Worm (Caenorhabditis elegans) whole organism, L4 larva: ENCODE measurements around the gene F54C8.1.
A peak's percentile ranks its signal among the peaks of the same experiment; 100 is the strongest.

Experiments
- D1046.2 ChIP-seq: fragments of 200-800 bp; sonication (Bioruptor generic); IDR thresholded peaks from 2 replicates; pipeline ENCODE4 v1.3.6; 2022; ENCODE audit warnings: missing genetic modification characterization, missing compliant biosample characterization
- F10B5.3 ChIP-seq: sonication (generic microtip); optimal IDR thresholded peaks from 2 replicates; lab custom pipeline; 2016; ENCODE audit warnings: mild to moderate bottlenecking, missing genetic modification characterization, missing compliant biosample characterization
- F37D6.2 ChIP-seq: sonication (generic microtip); optimal IDR thresholded peaks from 2 replicates; lab custom pipeline; 2016; ENCODE audit warnings: mild to moderate bottlenecking, missing genetic modification characterization, missing compliant biosample characterization
- T20F7.1 ChIP-seq: fragments of 200-800 bp; sonication (Bioruptor generic); optimal IDR thresholded peaks from 2 replicates; lab custom pipeline; 2018; ENCODE audit warnings: mild to moderate bottlenecking, missing genetic modification characterization, missing compliant biosample characterization
- T26A8.4 ChIP-seq: fragments of 200-800 bp; sonication (Bioruptor generic); IDR thresholded peaks from 2 replicates; pipeline ENCODE4 v1.3.6; 2022; ENCODE audit warnings: missing genetic modification characterization, missing compliant biosample characterization
- Y75B8A.6 ChIP-seq: fragments of 200-800 bp; sonication (Bioruptor generic); IDR thresholded peaks from 2 replicates; pipeline ENCODE4 v1.3.6; 2022; ENCODE audit warnings: missing genetic modification reagents, missing genetic modification characterization, missing compliant biosample characterization
- ama-1 ChIP-seq: fragments of 150-350 bp; optimal IDR thresholded peaks from 2 replicates; lab custom pipeline; 2014; ENCODE audit warnings: inconsistent platforms, mixed read lengths
- ceh-32 ChIP-seq: sonication (generic microtip); optimal IDR thresholded peaks from 2 replicates; lab custom pipeline; 2016; ENCODE audit warnings: mild to moderate bottlenecking, missing genetic modification characterization, missing compliant biosample characterization; ENCODE audit not compliant: poor library complexity
- dmd-6 ChIP-seq: fragments of 200-800 bp; sonication (Bioruptor generic); IDR thresholded peaks from 2 replicates; pipeline ENCODE4 v1.3.6; 2022; ENCODE audit warnings: missing genetic modification reagents, missing genetic modification characterization, missing compliant biosample characterization
- dmd-9 ChIP-seq: fragments of 200-800 bp; sonication (Bioruptor generic); IDR thresholded peaks from 2 replicates; pipeline ENCODE4 v1.3.6; 2022; ENCODE audit warnings: missing genetic modification reagents, missing genetic modification characterization, missing compliant biosample characterization
- dpl-1 ChIP-seq: fragments of 150-350 bp; optimal IDR thresholded peaks from 2 replicates; lab custom pipeline; 2014; ENCODE audit warnings: missing biosample characterization, missing genetic modification reagents, missing genetic modification characterization
- duxl-1 ChIP-seq: sonication (generic microtip); optimal IDR thresholded peaks from 2 replicates; lab custom pipeline; 2016; ENCODE audit warnings: mild to moderate bottlenecking, missing genetic modification characterization, moderate library complexity, missing compliant biosample characterization; ENCODE audit not compliant: poor library complexity
- egl-27 ChIP-seq: sonication (generic microtip); optimal IDR thresholded peaks from 3 replicates; lab custom pipeline; 2017; ENCODE audit warnings: missing biosample characterization, missing genetic modification reagents, missing genetic modification characterization
- fkh-10 ChIP-seq: fragments of 150-350 bp; optimal IDR thresholded peaks from 2 replicates; lab custom pipeline; 2014; ENCODE audit warnings: missing biosample characterization, missing genetic modification reagents, missing genetic modification characterization
- hlh-30 ChIP-seq: sonication (generic microtip); optimal IDR thresholded peaks from 2 replicates; lab custom pipeline; 2017; ENCODE audit warnings: antibody characterized with exemption, mild to moderate bottlenecking, missing genetic modification characterization, missing compliant biosample characterization; ENCODE audit not compliant: insufficient read depth
- hmg-1.1 ChIP-seq: fragments of 200-800 bp; sonication (Bioruptor generic); IDR thresholded peaks from 2 replicates; pipeline ENCODE4 v1.3.6; 2022; ENCODE audit warnings: missing genetic modification reagents, missing genetic modification characterization, missing compliant biosample characterization
- jun-1 ChIP-seq: fragments of 150-350 bp; optimal IDR thresholded peaks from 2 replicates; lab custom pipeline; 2014; ENCODE audit warnings: missing biosample characterization, missing genetic modification reagents, missing genetic modification characterization
- lin-13 ChIP-seq: fragments of 150-350 bp; optimal IDR thresholded peaks from 2 replicates; lab custom pipeline; 2014; ENCODE audit warnings: missing biosample characterization, missing genetic modification reagents, missing genetic modification characterization
- lin-29 ChIP-seq: fragments of 200-800 bp; sonication (Bioruptor generic); IDR thresholded peaks from 2 replicates; pipeline ENCODE4 v1.3.6; 2022; ENCODE audit warnings: missing genetic modification reagents, missing genetic modification characterization, missing compliant biosample characterization
- lsy-2 ChIP-seq, 2 experiments: fragments of 150-350 bp in 1 of 2; sonication (generic microtip) in 1 of 2; optimal IDR thresholded peaks; 2 replicates each; lab custom pipeline; 2014 to 2017; ENCODE audit warnings: missing biosample characterization in 2 of 2, missing genetic modification characterization in 2 of 2
- mep-1 ChIP-seq: fragments of 150-350 bp; sonication (generic microtip); optimal IDR thresholded peaks from 3 replicates; lab custom pipeline; 2014; ENCODE audit warnings: missing biosample characterization, missing genetic modification characterization
- mes-2 ChIP-seq: sonication (generic microtip); optimal IDR thresholded peaks from 2 replicates; lab custom pipeline; 2016; ENCODE audit warnings: missing genotype, mild to moderate bottlenecking, missing genetic modification characterization, missing compliant biosample characterization; ENCODE audit not compliant: poor library complexity, severe bottlenecking
- mxl-3 ChIP-seq: fragments of 200-800 bp; sonication (Bioruptor generic); optimal IDR thresholded peaks from 2 replicates; lab custom pipeline; 2018; ENCODE audit warnings: mild to moderate bottlenecking, missing genetic modification characterization, missing compliant biosample characterization
- nhr-11 ChIP-seq: fragments of 150-350 bp; optimal IDR thresholded peaks from 2 replicates; lab custom pipeline; 2014; ENCODE audit warnings: missing biosample characterization, missing genetic modification characterization
- nhr-111 ChIP-seq: fragments of 200-800 bp; sonication (Bioruptor generic); optimal IDR thresholded peaks from 2 replicates; lab custom pipeline; 2018; ENCODE audit warnings: mild to moderate bottlenecking, missing genetic modification characterization, missing compliant biosample characterization
- nhr-25 ChIP-seq: sonication (generic microtip); optimal IDR thresholded peaks from 2 replicates; lab custom pipeline; 2017; ENCODE audit warnings: missing genetic modification characterization, mild to moderate bottlenecking, missing compliant biosample characterization, antibody characterized with exemption, moderate library complexity, borderline replicate concordance; ENCODE audit not compliant: insufficient read depth
- nhr-28 ChIP-seq: fragments of 150-350 bp; optimal IDR thresholded peaks from 2 replicates; lab custom pipeline; 2014; ENCODE audit warnings: missing biosample characterization, missing genetic modification characterization
- nhr-6 ChIP-seq: fragments of 150-350 bp; optimal IDR thresholded peaks from 2 replicates; lab custom pipeline; 2014; ENCODE audit warnings: missing biosample characterization, missing genetic modification characterization
- nhr-77 ChIP-seq: fragments of 150-350 bp; optimal IDR thresholded peaks from 2 replicates; lab custom pipeline; 2014; ENCODE audit warnings: missing biosample characterization, missing genetic modification characterization
- pha-4 ChIP-seq, 2 experiments: fragments of 150-350 bp in 1 of 2; fragments of 200-800 bp in 1 of 2; sonication (Bioruptor generic) in 1 of 2; IDR thresholded peaks in 1 of 2; optimal IDR thresholded peaks in 1 of 2; 2 replicates each; pipeline versions ENCODE4 v1.3.6 to Lab custom; 2014 to 2022; ENCODE audit warnings: missing genetic modification characterization in 2 of 2, missing genetic modification reagents in 2 of 2, missing biosample characterization in 1 of 2, missing compliant biosample characterization in 1 of 2
- php-3 ChIP-seq: fragments of 200-800 bp; sonication (Bioruptor generic); IDR thresholded peaks from 2 replicates; pipeline ENCODE4 v1.3.6; 2022; ENCODE audit warnings: missing genetic modification reagents, missing genetic modification characterization, missing compliant biosample characterization
- pqm-1 ChIP-seq: sonication (generic microtip); optimal IDR thresholded peaks from 2 replicates; lab custom pipeline; 2017; ENCODE audit warnings: missing biosample characterization, missing genetic modification characterization
- rbr-2 ChIP-seq: sonication (generic microtip); optimal IDR thresholded peaks from 2 replicates; lab custom pipeline; 2016; ENCODE audit warnings: missing genotype, missing genetic modification characterization, missing compliant biosample characterization
- sdz-12 ChIP-seq: fragments of 200-800 bp; sonication (Bioruptor generic); optimal IDR thresholded peaks from 2 replicates; lab custom pipeline; 2018; ENCODE audit warnings: mild to moderate bottlenecking, missing genetic modification characterization, missing compliant biosample characterization
- set-16 ChIP-seq: fragments of 200-800 bp; sonication (Bioruptor generic); IDR thresholded peaks from 2 replicates; pipeline ENCODE4 v1.3.6; 2022; ENCODE audit warnings: missing genetic modification reagents, missing genetic modification characterization, missing compliant biosample characterization
- skn-1 ChIP-seq: fragments of 150-350 bp; optimal IDR thresholded peaks from 2 replicates; lab custom pipeline; 2014; ENCODE audit warnings: missing biosample characterization, missing genetic modification characterization
- spr-3 ChIP-seq: fragments of 200-800 bp; sonication (Bioruptor generic); optimal IDR thresholded peaks from 2 replicates; lab custom pipeline; 2018; ENCODE audit warnings: mild to moderate bottlenecking, missing genetic modification characterization, missing compliant biosample characterization
- unc-130 ChIP-seq: sonication (generic microtip); optimal IDR thresholded peaks from 2 replicates; lab custom pipeline; 2016; ENCODE audit warnings: missing genetic modification reagents, missing genetic modification characterization, missing compliant biosample characterization
- unc-62 ChIP-seq, 3 experiments: fragments of 150-350 bp in 1 of 3; sonication (generic microtip); optimal IDR thresholded peaks in 2 of 3; peaks in 1 of 3; 1 replicate in 1 of 3; 2 replicates in 2 of 3; lab custom pipeline; 2014 to 2017; ENCODE audit warnings: missing biosample characterization in 3 of 3, missing genetic modification characterization in 3 of 3, missing genetic modification reagents in 3 of 3, missing genotype in 1 of 3
- zfp-2 ChIP-seq: sonication (generic microtip); optimal IDR thresholded peaks from 2 replicates; lab custom pipeline; 2016; ENCODE audit warnings: mild to moderate bottlenecking, missing genetic modification characterization, missing compliant biosample characterization
- zfp-3 ChIP-seq: fragments of 200-800 bp; sonication (Bioruptor generic); conservative IDR thresholded peaks from 2 replicates; pipeline ENCODE4 v1.3.6; 2022; ENCODE audit warnings: missing genetic modification reagents, missing genetic modification characterization, missing compliant biosample characterization
- zip-2 ChIP-seq: fragments of 150-350 bp; optimal IDR thresholded peaks from 2 replicates; lab custom pipeline; 2014; ENCODE audit warnings: missing biosample characterization, missing genetic modification characterization
- ztf-11 ChIP-seq: fragments of 150-350 bp; optimal IDR thresholded peaks from 2 replicates; lab custom pipeline; 2014; ENCODE audit warnings: missing biosample characterization, missing genetic modification characterization

Gene F54C8.1

DNA sequence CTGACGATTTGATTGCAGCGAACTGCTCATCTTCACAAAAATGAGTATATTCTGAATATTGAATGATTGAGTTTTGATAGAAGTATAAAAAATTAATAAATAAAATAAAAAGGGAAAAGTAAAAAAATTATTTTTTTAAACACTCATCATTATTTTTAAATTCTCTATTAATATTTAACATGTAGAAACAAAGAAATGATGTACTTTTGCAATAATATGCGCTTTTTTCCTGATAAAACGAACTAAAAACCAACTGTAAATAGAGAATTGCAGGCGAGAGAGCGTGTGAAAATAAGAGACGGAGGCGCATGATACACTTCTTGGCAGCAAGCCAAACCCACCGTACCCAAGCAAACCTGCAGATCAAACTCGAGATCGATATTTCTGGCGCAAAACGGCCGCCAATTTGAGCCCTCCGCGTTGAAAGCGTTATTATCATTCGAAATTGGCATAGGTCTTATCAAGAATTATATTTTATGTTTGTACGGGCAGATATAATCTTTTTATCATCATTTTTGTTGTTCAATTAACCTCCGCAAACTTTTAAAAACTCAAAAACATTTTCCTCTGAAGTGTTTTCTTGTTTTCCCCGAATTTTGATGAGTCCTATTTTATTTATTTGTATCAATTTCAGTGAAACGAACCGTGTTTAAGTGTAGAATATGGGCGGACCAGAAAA is 16.6 kb downstream of the F54C8.1 start, which contains the start of the genes rheb-1 and spk-1 (continued):
- TF ChIP-seq F37D6.2 (tag; lab: Kevin White, UChicago) = peak; percentile 72
- peak; percentile 76 for TF ChIP-seq dpl-1 (GFP tag; lab: Kevin White, UChicago)
- TF ChIP-seq unc-130 (GFP tag; lab: Kevin White, UChicago) = peak; percentile 81
- TF ChIP-seq jun-1 = no peak
- TF ChIP-seq php-3 (GFP tag; lab: Robert Waterston, UW) = peak; percentile 88
- TF ChIP-seq Y75B8A.6 (GFP tag; lab: Robert Waterston, UW) = peak; percentile 29; the same call in 1 of the 2 replicates
- TF ChIP-seq D1046.2 (GFP tag; lab: Robert Waterston, UW) = no peak
- peak; percentile 80 for TF ChIP-seq fkh-10 (GFP tag; lab: Kevin White, UChicago)
- peak; percentile 63; the same call in 1 of the 2 replicates for TF ChIP-seq zfp-3
- no peak for TF ChIP-seq nhr-111 (GFP tag; lab: Kevin White, UChicago)
- TF ChIP-seq egl-27 (tag; lab: Kevin White, UChicago) = no peak
- TF ChIP-seq ama-1 (lab: Kevin White, UChicago) = peak; percentile 18
- peak; percentile 83 for TF ChIP-seq T20F7.1
- peak; percentile 97 for TF ChIP-seq dmd-6 (GFP tag; lab: Robert Waterston, UW)
- peak; percentile 82 for TF ChIP-seq pha-4 (GFP tag; IDR thresholded peaks at IDR 0.05; lab: Robert Waterston, UW)
- peak; percentile 89 for TF ChIP-seq pha-4 (tag; optimal IDR thresholded peaks at IDR 0.05; lab: Kevin White, UChicago)
- peak; percentile 85 for TF ChIP-seq lin-13 (GFP tag; lab: Kevin White, UChicago)
- peak; percentile 93 for TF ChIP-seq nhr-77 (tag; lab: Kevin White, UChicago)
- peak; percentile 70 for TF ChIP-seq mxl-3 (GFP tag; lab: Kevin White, UChicago)
- peak; percentile 89 for TF ChIP-seq rbr-2 (tag; lab: Kevin White, UChicago)
- TF ChIP-seq, all 104 proteins: peak for 62

DNA sequence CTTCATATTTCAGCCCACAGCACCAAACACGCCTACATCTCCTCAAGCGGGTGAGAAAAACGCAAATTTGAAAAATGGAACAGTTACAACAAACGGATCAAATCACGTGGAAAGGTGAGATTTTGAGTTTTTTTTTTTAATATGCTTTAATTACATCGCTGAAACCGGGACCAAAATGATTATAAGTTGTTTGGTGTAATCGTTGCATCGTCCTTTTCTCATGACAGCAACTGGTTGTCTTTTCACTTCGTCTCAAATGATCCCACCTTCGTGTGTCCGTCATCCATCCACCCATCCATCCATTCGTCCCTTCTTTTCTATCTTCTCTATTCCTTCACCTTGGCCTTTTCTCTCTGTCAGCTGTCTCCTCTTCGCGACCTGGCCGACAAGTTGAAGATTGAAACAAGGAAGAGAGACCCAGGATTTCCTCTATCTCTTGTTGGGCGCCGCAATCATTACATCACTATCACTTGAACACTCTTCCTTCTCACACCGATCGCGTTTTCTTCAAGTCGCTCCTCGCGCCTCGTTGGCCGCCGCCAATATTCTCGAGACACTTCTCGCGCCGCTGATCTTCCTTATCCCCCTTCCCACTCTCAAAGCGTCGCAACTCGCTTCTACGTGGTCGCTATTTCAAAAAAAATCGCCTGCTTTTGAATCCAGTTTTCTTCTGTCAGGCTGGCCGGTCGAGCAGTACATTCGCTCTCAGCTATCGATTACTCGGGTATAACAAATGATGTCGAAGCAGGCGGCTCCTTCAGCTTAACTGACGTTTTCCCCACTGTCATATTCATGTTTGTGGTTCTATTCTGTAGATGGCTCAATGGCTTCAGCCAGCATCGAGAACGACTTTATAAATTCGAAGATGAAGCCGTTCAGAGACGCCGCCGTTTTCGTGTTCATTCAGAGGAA is 17.9 kb downstream of the F54C8.1 start:
- no peak for TF ChIP-seq nhr-25 (tag; lab: Kevin White, UChicago)
- no peak for TF ChIP-seq zfp-2 (tag; lab: Kevin White, UChicago)
- TF ChIP-seq duxl-1 (tag; lab: Kevin White, UChicago) = no peak
- peak in 1 of 2 experiments; percentile 100 for TF ChIP-seq unc-62 (GFP tag; optimal IDR thresholded peaks at IDR 0.05 in 1 of 2; lab: Kevin White, UChicago)
- TF ChIP-seq unc-62 (tag; optimal IDR thresholded peaks at IDR 0.05; lab: Kevin White, UChicago) = no peak
- no peak for TF ChIP-seq zip-2 (tag; lab: Kevin White, UChicago)
- peak in 1 of 2 experiments; percentile 53 for TF ChIP-seq lsy-2 (tag; optimal IDR thresholded peaks at IDR 0.05; lab: Kevin White, UChicago)
- no peak for TF ChIP-seq Y75B8A.6 (GFP tag; lab: Robert Waterston, UW)
- TF ChIP-seq pqm-1 (tag; lab: Kevin White, UChicago) = no peak
- TF ChIP-seq hlh-30 = peak; percentile 57
- TF ChIP-seq mxl-3 (GFP tag; lab: Kevin White, UChicago) = peak; percentile 74
- TF ChIP-seq dmd-9 (GFP tag; lab: Robert Waterston, UW) = 0 out of 2 replicates have a peak, but pooled peaks have one; percentile 14
- TF ChIP-seq hmg-1.1 = peak; percentile 38; the same call in 1 of the 2 replicates
- no peak for TF ChIP-seq dpl-1 (GFP tag; lab: Kevin White, UChicago)
- TF ChIP-seq skn-1 (tag; lab: Kevin White, UChicago) = no peak
- no peak for TF ChIP-seq nhr-77 (tag; lab: Kevin White, UChicago)
- TF ChIP-seq F10B5.3 (tag; lab: Kevin White, UChicago) = no peak
- TF ChIP-seq nhr-6 = no peak
- TF ChIP-seq nhr-11 = peak; percentile 57
- TF ChIP-seq spr-3 (GFP tag; lab: Kevin White, UChicago) = no peak
- TF ChIP-seq ceh-32 (tag; lab: Kevin White, UChicago) = no peak
- no peak for TF ChIP-seq ztf-11 (tag; lab: Kevin White, UChicago)
- TF ChIP-seq lin-29 (GFP tag; lab: Robert Waterston, UW) = no peak
- peak; percentile 42 for TF ChIP-seq nhr-28 (tag; lab: Kevin White, UChicago)
- no peak for TF ChIP-seq sdz-12 (GFP tag; lab: Kevin White, UChicago)
- 0 out of 2 replicates have a peak, but pooled peaks have one; percentile 31 for TF ChIP-seq T26A8.4 (GFP tag; lab: Robert Waterston, UW)
- peak; percentile 54 for TF ChIP-seq set-16 (GFP tag; lab: Robert Waterston, UW)
- peak; percentile 16 for TF ChIP-seq mep-1 (tag; lab: Kevin White, UChicago)
- TF ChIP-seq mes-2 = peak; percentile 19
